Fruit fly (Drosophila melanogaster) whole organism, pupa: ENCODE results near the gene ND-B17.

Experiments used
- CG10348 ChIP-seq: fragments of 200-800 bp; sonication (Bioruptor generic); IDR thresholded peaks from 2 replicates; pipeline ENCODE4 v1.3.6; 2022; ENCODE audit warnings: missing biosample characterization, missing genetic modification characterization
- CG34367 ChIP-seq: fragments of 200-800 bp; sonication (Bioruptor generic); optimal IDR thresholded peaks from 2 replicates; lab custom pipeline; 2018; ENCODE audit warnings: missing biosample characterization, mild to moderate bottlenecking, missing genetic modification characterization
- CG8159 ChIP-seq: fragments of 200-800 bp; sonication (Bioruptor generic); optimal IDR thresholded peaks from 3 replicates; lab custom pipeline; 2018; ENCODE audit warnings: missing biosample characterization, mild to moderate bottlenecking, missing genetic modification characterization, moderate library complexity
- CG9948 ChIP-seq: fragments of 200-800 bp; sonication (Bioruptor generic); optimal IDR thresholded peaks from 2 replicates; lab custom pipeline; 2018; ENCODE audit warnings: missing biosample characterization, mild to moderate bottlenecking, missing genetic modification characterization, moderate library complexity
- D1 ChIP-seq: fragments of 200-800 bp; sonication (Bioruptor generic); optimal IDR thresholded peaks from 2 replicates; lab custom pipeline; 2018; ENCODE audit warnings: missing biosample characterization, mild to moderate bottlenecking, missing genetic modification characterization, moderate library complexity
- EcR ChIP-seq: fragments of 200-800 bp; sonication (Bioruptor generic); optimal IDR thresholded peaks from 3 replicates; lab custom pipeline; 2019; ENCODE audit warnings: missing biosample characterization, missing genetic modification characterization, mild to moderate bottlenecking, moderate library complexity, missing genetic modification reagents
- Pif1A ChIP-seq: fragments of 200-800 bp; sonication (Bioruptor generic); optimal IDR thresholded peaks from 3 replicates; lab custom pipeline; 2016; ENCODE audit warnings: missing biosample characterization, missing genetic modification characterization
- Pif1B ChIP-seq: fragments of 200-800 bp; sonication (Bioruptor generic); optimal IDR thresholded peaks from 3 replicates; lab custom pipeline; 2016; ENCODE audit warnings: missing biosample characterization, missing genetic modification characterization
- Snoo ChIP-seq: fragments of 200-800 bp; sonication (Bioruptor generic); optimal IDR thresholded peaks from 3 replicates; lab custom pipeline; 2017; ENCODE audit warnings: missing biosample characterization, mild to moderate bottlenecking, missing genetic modification characterization, inconsistent platforms
- fd96Ca ChIP-seq: fragments of 200-800 bp; sonication (Bioruptor generic); IDR thresholded peaks from 3 replicates; pipeline ENCODE4 v1.3.6; 2022; ENCODE audit warnings: missing biosample characterization, missing genetic modification characterization
- gl ChIP-seq: fragments of 200-800 bp; sonication (Bioruptor generic); optimal IDR thresholded peaks from 2 replicates; lab custom pipeline; 2018; ENCODE audit warnings: missing biosample characterization, mild to moderate bottlenecking, missing genetic modification characterization

DNA sequence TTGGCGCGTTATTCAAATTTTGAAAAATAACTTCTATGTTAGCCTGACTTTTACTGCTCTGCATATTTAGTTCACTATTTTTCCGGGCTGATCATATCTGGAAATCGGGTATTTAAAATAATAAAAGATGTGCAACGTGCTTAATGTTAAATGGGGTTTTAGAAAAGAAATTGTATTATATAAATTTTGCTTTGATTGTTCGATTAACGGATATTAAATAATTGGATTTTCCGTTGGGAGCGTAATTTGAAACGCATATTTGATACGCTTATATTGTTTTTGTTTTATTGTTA is 2.7 kb downstream of the ND-B17 start:
- no peak for TF ChIP-seq D1 (tag; lab: Kevin White, UChicago)
- no peak for TF ChIP-seq Snoo (tag; lab: Kevin White, UChicago)
- no peak for TF ChIP-seq CG9948 (tag; lab: Kevin White, UChicago)
- TF ChIP-seq CG8159 (tag; lab: Kevin White, UChicago): no peak
- no peak for TF ChIP-seq Pif1A (GFP tag; lab: Kevin White, UChicago)
- TF ChIP-seq gl: no peak
- TF ChIP-seq CG34367 (tag; lab: Kevin White, UChicago): no peak
- no peak for TF ChIP-seq Pif1B (GFP tag; lab: Kevin White, UChicago)
- TF ChIP-seq fd96Ca (GFP tag; lab: Robert Waterston, UW): no peak
- TF ChIP-seq CG10348 (GFP tag; lab: Robert Waterston, UW): no peak
- TF ChIP-seq EcR (GFP tag; lab: Kevin White, UChicago): no peak
